Worm (Caenorhabditis elegans): Measurements from ENCODE around the gene srh-177.

DNA sequence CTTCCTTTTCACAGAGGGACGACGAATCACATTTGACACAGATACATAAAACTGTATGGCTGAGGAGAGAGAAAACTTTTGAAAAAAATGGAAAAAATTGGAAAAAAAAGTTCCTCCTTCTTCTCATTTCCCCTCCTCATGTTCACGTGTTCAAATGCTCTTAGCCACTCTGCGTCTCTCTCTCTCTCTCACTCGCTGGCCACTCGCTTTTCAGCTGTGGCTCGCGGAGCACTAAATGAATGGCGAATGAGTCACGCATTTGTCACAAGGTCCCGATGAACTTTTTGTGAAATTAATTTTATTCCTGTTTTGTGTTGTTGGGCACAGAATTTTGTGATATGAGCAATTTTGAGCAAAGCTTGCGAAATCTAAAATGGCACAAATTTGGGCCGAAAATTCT is 48.8 kb upstream of the srh-177 start:
- no peak for TF ChIP-seq ceh-22 (tag; optimal IDR thresholded peaks at IDR 0.05)
- TF ChIP-seq pha-4 (tag; optimal IDR thresholded peaks at IDR 0.05): no peak
- TF ChIP-seq ceh-48 (tag; optimal IDR thresholded peaks at IDR 0.05): no peak
- no peak for TF ChIP-seq ceh-34 (tag; optimal IDR thresholded peaks at IDR 0.05)
- TF ChIP-seq pag-3 (tag; optimal IDR thresholded peaks at IDR 0.05; ENCODE audit: borderline replicate concordance): no peak
- TF ChIP-seq unc-86 (tag; optimal IDR thresholded peaks at IDR 0.05): no peak
- no peak for TF ChIP-seq K09A11.1 (tag; optimal IDR thresholded peaks at IDR 0.05; ENCODE audit: insufficient read depth)
- no peak for TF ChIP-seq madf-2 (tag; optimal IDR thresholded peaks at IDR 0.05)
- no peak for TF ChIP-seq fkh-10 (GFP tag; optimal IDR thresholded peaks at IDR 0.05)
- TF ChIP-seq hlh-8 (tag; optimal IDR thresholded peaks at IDR 0.05): no peak
- TF ChIP-seq ama-1 (optimal IDR thresholded peaks at IDR 0.05): no peak
- no peak for TF ChIP-seq fkh-6 (tag; optimal IDR thresholded peaks at IDR 0.05)
